Worm (Caenorhabditis elegans) whole organism, young adult: ENCODE measurements around the gene F26G1.5.

Experiments
- F57C9.4 ChIP-seq: sonication (generic microtip); optimal IDR thresholded peaks from 2 replicates; lab custom pipeline; 2017; ENCODE audit warnings: mild to moderate bottlenecking, missing genetic modification characterization, missing compliant biosample characterization
- attf-5 ChIP-seq: fragments of 200-800 bp; sonication (Bioruptor generic); optimal IDR thresholded peaks from 2 replicates; lab custom pipeline; 2018; ENCODE audit warnings: mild to moderate bottlenecking, missing genetic modification characterization, missing compliant biosample characterization
- cebp-1 ChIP-seq, 2 experiments: fragments of 200-800 bp in 1 of 2; sonication (Bioruptor generic) in 1 of 2; sonication (generic microtip) in 1 of 2; IDR thresholded peaks in 1 of 2; optimal IDR thresholded peaks in 1 of 2; 2 replicates each; pipeline versions ENCODE4 v1.3.6 to Lab custom; 2017 to 2022; ENCODE audit warnings: missing compliant biosample characterization in 2 of 2, missing genetic modification characterization in 2 of 2, mild to moderate bottlenecking in 1 of 2, missing genetic modification reagents in 1 of 2, moderate library complexity in 1 of 2
- hmg-1.2 ChIP-seq: fragments of 200-800 bp; sonication (Bioruptor generic); IDR thresholded peaks from 2 replicates; pipeline ENCODE4 v1.3.6; 2022; ENCODE audit warnings: missing genetic modification reagents, missing genetic modification characterization, missing compliant biosample characterization
- sdz-38 ChIP-seq: sonication (generic microtip); optimal IDR thresholded peaks from 2 replicates; lab custom pipeline; 2016; ENCODE audit warnings: missing genotype, missing genetic modification characterization, missing compliant biosample characterization
- snpc-1.3 ChIP-seq: sonication (generic microtip); optimal IDR thresholded peaks from 2 replicates; lab custom pipeline; 2017; ENCODE audit warnings: missing genetic modification characterization, mild to moderate bottlenecking, missing compliant biosample characterization, antibody characterized with exemption, moderate library complexity, missing genotype, missing genetic modification reagents; ENCODE audit not compliant: insufficient read depth
- snpc-4 ChIP-seq, 5 experiments: fragments of 150-350 bp in 1 of 5; sonication (generic microtip) in 4 of 5; optimal IDR thresholded peaks; 2 replicates each; lab custom pipeline; 2014 to 2018; ENCODE audit warnings: missing genetic modification characterization in 5 of 5, missing biosample characterization in 3 of 5, antibody characterized with exemption in 2 of 5, mild to moderate bottlenecking in 2 of 5, missing compliant biosample characterization in 2 of 5, missing genotype in 2 of 5, moderate library complexity in 2 of 5, missing genetic modification reagents in 1 of 5

F26G1.5 gene

ce11 chrII:4726120-4726519, 45.1 kb downstream of the F26G1.5 start, which contains the start of gene F10G7.10:
TSS of gene F10G7.10 (minus strand) at chrII:4726264.
- TF ChIP-seq snpc-4 (GFP tag; optimal IDR thresholded peaks at IDR 0.05; lab: Kevin White, UChicago): no peak
- TF ChIP-seq snpc-4 (tag; optimal IDR thresholded peaks at IDR 0.05; lab: Kevin White, UChicago): no peak
- TF ChIP-seq sdz-38 (tag; lab: Kevin White, UChicago): no peak
- TF ChIP-seq hmg-1.2 (GFP tag; lab: Robert Waterston, UW): peak; percentile 35; the same call in 1 of the 2 replicates
- no peak for TF ChIP-seq snpc-1.3
- TF ChIP-seq cebp-1 (GFP tag; IDR thresholded peaks at IDR 0.05; lab: Robert Waterston, UW): no peak
- TF ChIP-seq cebp-1 (tag; optimal IDR thresholded peaks at IDR 0.05; lab: Kevin White, UChicago): peak; percentile 62
- no peak for TF ChIP-seq F57C9.4 (tag; lab: Kevin White, UChicago)
- peak; percentile 46 for TF ChIP-seq attf-5 (GFP tag; lab: Kevin White, UChicago)
